Fruit fly (Drosophila melanogaster) S2 (cell line): ENCODE data around the gene RAF2.

Experiments used
- CG8478 ChIP-seq: fragments of >200 bp; optimal IDR thresholded peaks from 2 replicates; lab custom pipeline; 2018
- CTCF ChIP-seq, 2 experiments: fragments of >200 bp; optimal IDR thresholded peaks; 2 replicates each; lab custom pipeline; 2018

- TF ChIP-seq CG8478 (no peak), CTCF (optimal IDR thresholded peaks at IDR 0.05; lab: Kevin White, UChicago) (no peak)
These were observed 14.0 kb downstream of the RAF2 start, which contains the start of gene CG44836 for dm6 chr3L:16400175-16400574.
